Worm (Caenorhabditis elegans) whole organism, late embryonic: ENCODE results near the gene C06E7.4.

ENCODE experiments used
- C08G9.2 ChIP-seq: sonication (generic microtip); optimal IDR thresholded peaks from 2 replicates; lab custom pipeline; 2016; ENCODE audit warnings: mild to moderate bottlenecking, missing genetic modification characterization, moderate library complexity, missing compliant biosample characterization
- C38D4.7 ChIP-seq: fragments of 200-800 bp; sonication (Bioruptor generic); optimal IDR thresholded peaks from 2 replicates; lab custom pipeline; 2018; ENCODE audit warnings: mild to moderate bottlenecking, missing genetic modification characterization, moderate library complexity, missing compliant biosample characterization
- F13H6.1 ChIP-seq: sonication (generic microtip); optimal IDR thresholded peaks from 2 replicates; lab custom pipeline; 2016; ENCODE audit warnings: missing genetic modification characterization, missing compliant biosample characterization
- K02D7.2 ChIP-seq: sonication (generic microtip); optimal IDR thresholded peaks from 2 replicates; lab custom pipeline; 2017; ENCODE audit warnings: mild to moderate bottlenecking, missing genetic modification characterization, missing compliant biosample characterization
- Y22D7AL.16 ChIP-seq: sonication (generic microtip); optimal IDR thresholded peaks from 2 replicates; lab custom pipeline; 2016; ENCODE audit warnings: missing genetic modification characterization, missing compliant biosample characterization
- ceh-14 ChIP-seq: sonication (generic microtip); optimal IDR thresholded peaks from 2 replicates; lab custom pipeline; 2016; ENCODE audit warnings: missing genotype, missing genetic modification characterization, missing compliant biosample characterization
- ceh-45 ChIP-seq: fragments of 200-800 bp; sonication (Bioruptor generic); IDR thresholded peaks from 2 replicates; pipeline ENCODE4 v1.3.6; 2022; ENCODE audit warnings: missing genetic modification reagents, missing genetic modification characterization, missing compliant biosample characterization
- che-1 ChIP-seq: sonication (generic microtip); optimal IDR thresholded peaks from 2 replicates; lab custom pipeline; 2016; ENCODE audit warnings: mild to moderate bottlenecking, missing genetic modification characterization, missing compliant biosample characterization
- dmd-4 ChIP-seq: sonication (generic microtip); optimal IDR thresholded peaks from 2 replicates; lab custom pipeline; 2016; ENCODE audit warnings: borderline replicate concordance, missing genetic modification characterization, missing compliant biosample characterization
- dve-1 ChIP-seq: sonication (generic microtip); optimal IDR thresholded peaks from 2 replicates; lab custom pipeline; 2017; ENCODE audit warnings: antibody characterized with exemption, mild to moderate bottlenecking, missing genetic modification characterization, missing compliant biosample characterization
- elt-2 ChIP-seq: sonication (generic microtip); optimal IDR thresholded peaks from 2 replicates; lab custom pipeline; 2016; ENCODE audit warnings: missing genetic modification reagents, missing genetic modification characterization, missing compliant biosample characterization
- fkh-6 ChIP-seq: sonication (generic microtip); optimal IDR thresholded peaks from 2 replicates; lab custom pipeline; 2016; ENCODE audit warnings: missing genetic modification characterization, missing compliant biosample characterization
- hlh-15 ChIP-seq: sonication (generic microtip); optimal IDR thresholded peaks from 2 replicates; lab custom pipeline; 2016; ENCODE audit warnings: missing genetic modification characterization, missing compliant biosample characterization
- hlh-30 ChIP-seq: sonication (generic microtip); optimal IDR thresholded peaks from 2 replicates; lab custom pipeline; 2017; ENCODE audit warnings: antibody characterized with exemption, missing genetic modification characterization, missing compliant biosample characterization; ENCODE audit not compliant: insufficient read depth
- hlh-6 ChIP-seq: sonication (generic microtip); optimal IDR thresholded peaks from 2 replicates; lab custom pipeline; 2016; ENCODE audit warnings: missing genotype, missing genetic modification characterization, missing compliant biosample characterization
- hlh-8 ChIP-seq: sonication (generic microtip); optimal IDR thresholded peaks from 2 replicates; lab custom pipeline; 2016; ENCODE audit warnings: missing genotype, missing genetic modification characterization, missing compliant biosample characterization
- lim-6 ChIP-seq: sonication (generic microtip); optimal IDR thresholded peaks from 2 replicates; lab custom pipeline; 2016; ENCODE audit warnings: missing genetic modification characterization, missing compliant biosample characterization
- lin-11 ChIP-seq: fragments of 200-800 bp; sonication (Bioruptor generic); optimal IDR thresholded peaks from 2 replicates; lab custom pipeline; 2018; ENCODE audit warnings: mild to moderate bottlenecking, missing genetic modification characterization, missing compliant biosample characterization
- nfya-1 ChIP-seq: sonication (generic microtip); optimal IDR thresholded peaks from 2 replicates; lab custom pipeline; 2017; ENCODE audit warnings: missing genetic modification characterization, mild to moderate bottlenecking, missing compliant biosample characterization, antibody characterized with exemption, moderate library complexity
- nhr-11 ChIP-seq: fragments of 150-350 bp; optimal IDR thresholded peaks from 2 replicates; lab custom pipeline; 2014; ENCODE audit warnings: missing biosample characterization, missing genetic modification characterization
- nhr-232 ChIP-seq: sonication (generic microtip); optimal IDR thresholded peaks from 2 replicates; lab custom pipeline; 2016; ENCODE audit warnings: missing genetic modification characterization, missing compliant biosample characterization
- odd-2 ChIP-seq: sonication (generic microtip); optimal IDR thresholded peaks from 2 replicates; lab custom pipeline; 2017; ENCODE audit warnings: antibody characterized with exemption, mild to moderate bottlenecking, missing genetic modification characterization, missing compliant biosample characterization
- pag-3 ChIP-seq: sonication (generic microtip); optimal IDR thresholded peaks from 2 replicates; lab custom pipeline; 2016; ENCODE audit warnings: missing compliant biosample characterization, missing genetic modification characterization, borderline replicate concordance
- pax-1 ChIP-seq: fragments of 150-350 bp; optimal IDR thresholded peaks from 2 replicates; lab custom pipeline; 2014; ENCODE audit warnings: missing biosample characterization, missing genetic modification characterization
- pqm-1 ChIP-seq: sonication (generic microtip); optimal IDR thresholded peaks from 2 replicates; lab custom pipeline; 2016; ENCODE audit warnings: missing genetic modification characterization, missing compliant biosample characterization
- pros-1 ChIP-seq: fragments of 150-350 bp; optimal IDR thresholded peaks from 2 replicates; lab custom pipeline; 2014; ENCODE audit warnings: missing biosample characterization, missing genetic modification reagents, missing genetic modification characterization
- ref-2 ChIP-seq: sonication (generic microtip); optimal IDR thresholded peaks from 2 replicates; lab custom pipeline; 2016; ENCODE audit warnings: missing genetic modification characterization, missing compliant biosample characterization
- rnt-1 ChIP-seq: sonication (generic microtip); optimal IDR thresholded peaks from 2 replicates; lab custom pipeline; 2016; ENCODE audit warnings: missing genetic modification characterization, missing compliant biosample characterization
- sox-4 ChIP-seq: sonication (generic microtip); optimal IDR thresholded peaks from 2 replicates; lab custom pipeline; 2017; ENCODE audit warnings: mild to moderate bottlenecking, missing genetic modification characterization, inconsistent platforms, missing compliant biosample characterization
- tbx-2 ChIP-seq: sonication (generic microtip); optimal IDR thresholded peaks from 2 replicates; lab custom pipeline; 2016; ENCODE audit warnings: missing genetic modification characterization, missing compliant biosample characterization
- tbx-7 ChIP-seq: sonication (generic microtip); optimal IDR thresholded peaks from 2 replicates; lab custom pipeline; 2016; ENCODE audit warnings: missing genotype, missing genetic modification characterization, missing compliant biosample characterization
- ttx-3 ChIP-seq: sonication (generic microtip); optimal IDR thresholded peaks from 2 replicates; lab custom pipeline; 2016; ENCODE audit warnings: missing genetic modification reagents, missing genetic modification characterization, missing compliant biosample characterization
- unc-3 ChIP-seq, 2 experiments: fragments of 200-800 bp in 1 of 2; sonication (Bioruptor generic) in 1 of 2; sonication (generic microtip) in 1 of 2; conservative IDR thresholded peaks in 1 of 2; optimal IDR thresholded peaks in 1 of 2; 2 replicates each; pipeline versions ENCODE4 v1.3.6 to Lab custom; 2016 to 2022; ENCODE audit warnings: missing compliant biosample characterization in 2 of 2, missing genetic modification characterization in 2 of 2, missing genetic modification reagents in 1 of 2
- unc-42 ChIP-seq: sonication (generic microtip); optimal IDR thresholded peaks from 2 replicates; lab custom pipeline; 2016; ENCODE audit warnings: missing genotype, missing genetic modification characterization, missing compliant biosample characterization
- unc-55 ChIP-seq: sonication (generic microtip); optimal IDR thresholded peaks from 2 replicates; lab custom pipeline; 2017; ENCODE audit warnings: missing biosample characterization, missing genetic modification reagents, missing genetic modification characterization
- unc-86 ChIP-seq: sonication (generic microtip); optimal IDR thresholded peaks from 2 replicates; lab custom pipeline; 2016; ENCODE audit warnings: missing genetic modification characterization, missing compliant biosample characterization
- ztf-16 ChIP-seq: sonication (generic microtip); optimal IDR thresholded peaks from 2 replicates; lab custom pipeline; 2017; ENCODE audit warnings: missing genetic modification characterization, missing compliant biosample characterization

Gene C06E7.4

ce11 chrIV:5850765-5851377 is 8.9 kb downstream of the C06E7.4 start:
- TF ChIP-seq hlh-15 (tag; lab: Kevin White, UChicago) (no peak), pros-1 (tag; lab: Kevin White, UChicago) (no peak), ceh-14 (tag; lab: Kevin White, UChicago) (no peak), C38D4.7 (no peak), dmd-4 (no peak), dve-1 (tag; lab: Kevin White, UChicago) (no peak), odd-2 (no peak)

ce11 chrIV:5847986-5848707 is 11.6 kb downstream of the C06E7.4 start, which contains the start of gene sams-3:
Gene sams-3, plus strand, starts transcription at chrIV:5848657.
- TF ChIP-seq pqm-1 (tag; lab: Kevin White, UChicago) (no peak), tbx-2 (peak; percentile 96), elt-2 (no peak), ztf-16 (tag; lab: Kevin White, UChicago) (peak; percentile 46), unc-42 (tag; lab: Kevin White, UChicago) (peak; percentile 8), dmd-4 (no peak), lin-11 (tag; lab: Kevin White, UChicago) (no peak)

- TF ChIP-seq unc-55 (no peak), K02D7.2 (no peak), lim-6 (tag; lab: Kevin White, UChicago) (no peak), pros-1 (tag; lab: Kevin White, UChicago) (no peak), nhr-11 (tag; lab: Kevin White, UChicago) (no peak)
Observed at ce11 chrIV:5846269-5846668, 13.5 kb downstream of the C06E7.4 start, which contains the start of gene sams-4. Gene sams-4, minus strand, starts transcription at chrIV:5846369.

ce11 chrIV:5842905-5843304 is 16.9 kb downstream of the C06E7.4 start:
- TF ChIP-seq K02D7.2 (no peak), nfya-1 (tag; lab: Kevin White, UChicago) (peak; percentile 74), C08G9.2 (tag; lab: Kevin White, UChicago) (no peak), unc-42 (tag; lab: Kevin White, UChicago) (no peak)
- TF ChIP-seq, all 69 proteins: peak for 1

ce11 chrIV:5839178-5839577 is 20.6 kb downstream of the C06E7.4 start, which contains the start of gene C06E7.2:
Gene C06E7.2, plus strand, starts transcription at chrIV:5839478.
- TF ChIP-seq nfya-1 (tag; lab: Kevin White, UChicago) (no peak), ttx-3 (tag; lab: Kevin White, UChicago) (no peak), sox-4 (tag; lab: Kevin White, UChicago) (no peak), elt-2 (no peak), pax-1 (tag; lab: Kevin White, UChicago) (no peak), lim-6 (tag; lab: Kevin White, UChicago) (no peak)

- TF ChIP-seq unc-55 (peak; percentile 16), lin-11 (tag; lab: Kevin White, UChicago) (no peak), ztf-16 (tag; lab: Kevin White, UChicago) (no peak), hlh-8 (tag; lab: Kevin White, UChicago) (no peak), hlh-6 (tag; lab: Kevin White, UChicago) (no peak), unc-86 (no peak)
Observed at ce11 chrIV:5834182-5834581, 25.6 kb downstream of the C06E7.4 start.

ce11 chrIV:5832801-5833200 is 27.0 kb downstream of the C06E7.4 start:
- TF ChIP-seq rnt-1 (tag; lab: Kevin White, UChicago) (no peak), che-1 (tag; lab: Kevin White, UChicago) (no peak), pag-3 (tag; lab: Kevin White, UChicago) (no peak), ceh-45 (GFP tag; lab: Robert Waterston, UW) (no peak), pax-1 (tag; lab: Kevin White, UChicago) (no peak), hlh-15 (tag; lab: Kevin White, UChicago) (no peak), nhr-11 (tag; lab: Kevin White, UChicago) (no peak), hlh-30 (tag; lab: Kevin White, UChicago) (no peak), pros-1 (tag; lab: Kevin White, UChicago) (no peak), fkh-6 (tag; lab: Kevin White, UChicago) (no peak), F13H6.1 (tag; lab: Kevin White, UChicago) (no peak), nhr-232 (no peak), ref-2 (tag; lab: Kevin White, UChicago) (no peak), sox-4 (tag; lab: Kevin White, UChicago) (no peak), ztf-16 (tag; lab: Kevin White, UChicago) (no peak), hlh-6 (tag; lab: Kevin White, UChicago) (no peak), tbx-7 (tag; lab: Kevin White, UChicago) (no peak), Y22D7AL.16 (tag; lab: Kevin White, UChicago) (no peak), unc-3 (GFP tag; conservative IDR thresholded peaks at IDR 0.05; lab: Robert Waterston, UW) (no peak), unc-3 (tag; optimal IDR thresholded peaks at IDR 0.05; lab: Kevin White, UChicago) (no peak)
